Fruit fly (Drosophila melanogaster) whole organism, embryonic: ENCODE measurements around the gene CG1910.

Experiments
- CG12104 ChIP-seq: fragments of 200-800 bp; sonication (Bioruptor generic); optimal IDR thresholded peaks from 3 replicates; lab custom pipeline; 2016; ENCODE audit warnings: missing biosample characterization, missing genetic modification characterization
- CG12155 ChIP-seq: fragments of 200-800 bp; sonication (Bioruptor generic); optimal IDR thresholded peaks from 3 replicates; lab custom pipeline; 2016; ENCODE audit warnings: missing biosample characterization, missing genetic modification characterization
- CG13287 ChIP-seq: fragments of 200-800 bp; sonication (Bioruptor generic); IDR thresholded peaks from 2 replicates; pipeline ENCODE4 v1.3.6; 2022; ENCODE audit warnings: missing biosample characterization, missing genetic modification characterization; ENCODE audit not compliant: partially characterized antibody
- CG13296 ChIP-seq: fragments of 200-800 bp; sonication (Bioruptor generic); optimal IDR thresholded peaks from 3 replicates; lab custom pipeline; 2018; ENCODE audit warnings: missing biosample characterization, mild to moderate bottlenecking, missing genetic modification characterization
- CG14860 ChIP-seq: fragments of 200-800 bp; sonication (Bioruptor generic); IDR thresholded peaks from 3 replicates; pipeline ENCODE4 v1.3.6; 2022; ENCODE audit warnings: missing biosample characterization, missing genetic modification characterization; ENCODE audit not compliant: partially characterized antibody
- CG15514 ChIP-seq: fragments of 200-800 bp; sonication (Bioruptor generic); optimal IDR thresholded peaks from 3 replicates; lab custom pipeline; 2017; ENCODE audit warnings: missing biosample characterization, missing genetic modification characterization, mild to moderate bottlenecking, moderate library complexity, missing genetic modification reagents
- CG15696 ChIP-seq: fragments of 200-800 bp; sonication (Bioruptor generic); optimal IDR thresholded peaks from 2 replicates; lab custom pipeline; 2019; ENCODE audit warnings: missing biosample characterization, mild to moderate bottlenecking, missing genetic modification characterization, moderate library complexity
- CG1602 ChIP-seq: fragments of 200-800 bp; sonication (Bioruptor generic); optimal IDR thresholded peaks from 3 replicates; lab custom pipeline; 2016; ENCODE audit warnings: missing biosample characterization, missing genetic modification characterization
- CG1603 ChIP-seq: fragments of 200-800 bp; sonication (Bioruptor generic); optimal IDR thresholded peaks from 2 replicates; lab custom pipeline; 2019; ENCODE audit warnings: missing biosample characterization, mild to moderate bottlenecking, missing genetic modification characterization, moderate library complexity
- CG17568 ChIP-seq: fragments of 200-800 bp; sonication (Bioruptor generic); optimal IDR thresholded peaks from 2 replicates; lab custom pipeline; 2018; ENCODE audit warnings: missing biosample characterization, mild to moderate bottlenecking, missing genetic modification characterization, moderate library complexity
- CG17612 ChIP-seq: fragments of 200-800 bp; sonication (Bioruptor generic); IDR thresholded peaks from 2 replicates; pipeline ENCODE4 v1.3.6; 2022; ENCODE audit warnings: missing biosample characterization, missing genetic modification characterization
- CG17912 ChIP-seq: fragments of 200-800 bp; sonication (Bioruptor generic); optimal IDR thresholded peaks from 2 replicates; lab custom pipeline; 2018; ENCODE audit warnings: missing biosample characterization, mild to moderate bottlenecking, missing genetic modification characterization
- CG18011 ChIP-seq: fragments of 200-800 bp; sonication (Bioruptor generic); optimal IDR thresholded peaks from 2 replicates; lab custom pipeline; 2017; ENCODE audit warnings: missing biosample characterization, missing genetic modification characterization, mild to moderate bottlenecking, moderate library complexity, missing genotype
- CG2116 ChIP-seq: fragments of 200-800 bp; sonication (Bioruptor generic); optimal IDR thresholded peaks from 3 replicates; lab custom pipeline; 2018; ENCODE audit warnings: missing biosample characterization, mild to moderate bottlenecking, missing genetic modification characterization
- CG34224 ChIP-seq: fragments of 200-800 bp; sonication (Bioruptor generic); IDR thresholded peaks from 3 replicates; pipeline ENCODE4 v1.3.6; 2022; ENCODE audit warnings: missing biosample characterization, missing genetic modification characterization; ENCODE audit not compliant: partially characterized antibody
- CG4424 ChIP-seq: fragments of 200-800 bp; sonication (Bioruptor generic); optimal IDR thresholded peaks from 3 replicates; lab custom pipeline; 2016; ENCODE audit warnings: missing biosample characterization, missing genetic modification characterization
- CG4820 ChIP-seq: fragments of 200-800 bp; sonication (Bioruptor generic); optimal IDR thresholded peaks from 3 replicates; lab custom pipeline; 2016; ENCODE audit warnings: missing biosample characterization, missing genetic modification characterization
- CG6765 ChIP-seq: fragments of 200-800 bp; sonication (Bioruptor generic); optimal IDR thresholded peaks from 3 replicates; lab custom pipeline; 2017; ENCODE audit warnings: missing biosample characterization, mild to moderate bottlenecking, missing genetic modification characterization
- CG8924 ChIP-seq: fragments of 200-800 bp; optimal IDR thresholded peaks from 3 replicates; lab custom pipeline; 2019; ENCODE audit warnings: missing biosample characterization, mild to moderate bottlenecking, missing genetic modification characterization, moderate library complexity
- CHES-1-like ChIP-seq: fragments of 200-800 bp; sonication (Bioruptor generic); optimal IDR thresholded peaks from 2 replicates; lab custom pipeline; 2016; ENCODE audit warnings: missing biosample characterization, missing genetic modification characterization
- D19B ChIP-seq: fragments of 200-800 bp; sonication (Bioruptor generic); optimal IDR thresholded peaks from 2 replicates; lab custom pipeline; 2017; ENCODE audit warnings: missing biosample characterization, mild to moderate bottlenecking, missing genetic modification characterization
- ERR ChIP-seq: fragments of 200-800 bp; sonication (Bioruptor generic); optimal IDR thresholded peaks from 2 replicates; lab custom pipeline; 2016; ENCODE audit warnings: missing biosample characterization, missing genetic modification characterization
- Fer1 ChIP-seq: fragments of 200-800 bp; sonication (Bioruptor generic); optimal IDR thresholded peaks from 2 replicates; lab custom pipeline; 2017; ENCODE audit warnings: missing biosample characterization, mild to moderate bottlenecking, missing genetic modification characterization
- HmgZ ChIP-seq: fragments of 200-800 bp; sonication (Bioruptor generic); optimal IDR thresholded peaks from 2 replicates; lab custom pipeline; 2018; ENCODE audit warnings: missing biosample characterization, mild to moderate bottlenecking, missing genetic modification characterization
- Neu2 ChIP-seq: fragments of 200-800 bp; sonication (Bioruptor generic); optimal IDR thresholded peaks from 3 replicates; lab custom pipeline; 2016; ENCODE audit warnings: missing biosample characterization, missing genetic modification characterization, borderline replicate concordance
- PHDP ChIP-seq: fragments of 200-800 bp; sonication (Bioruptor generic); optimal IDR thresholded peaks from 3 replicates; lab custom pipeline; 2018; ENCODE audit warnings: missing biosample characterization, mild to moderate bottlenecking, missing genetic modification characterization, moderate library complexity
- Taf1 ChIP-seq: fragments of 200-800 bp; sonication (Bioruptor generic); IDR thresholded peaks from 2 replicates; pipeline ENCODE4 v1.3.6; 2022; ENCODE audit warnings: missing biosample characterization, missing genetic modification characterization
- Vsx1 ChIP-seq: fragments of 200-800 bp; sonication (Bioruptor generic); optimal IDR thresholded peaks from 2 replicates; lab custom pipeline; 2017; ENCODE audit warnings: missing biosample characterization, mild to moderate bottlenecking, missing genetic modification characterization, missing genetic modification reagents
- YL-1 ChIP-seq: fragments of 200-800 bp; sonication (Bioruptor generic); optimal IDR thresholded peaks from 3 replicates; lab custom pipeline; 2017; ENCODE audit warnings: missing biosample characterization, mild to moderate bottlenecking, missing genetic modification characterization
- ap ChIP-seq: fragments of 200-800 bp; sonication (Bioruptor generic); IDR thresholded peaks from 2 replicates; pipeline ENCODE4 v1.3.6; 2022; ENCODE audit warnings: missing biosample characterization, missing genetic modification characterization
- ash1 ChIP-seq: fragments of 200-800 bp; sonication (Bioruptor generic); optimal IDR thresholded peaks from 2 replicates; lab custom pipeline; 2018; ENCODE audit warnings: missing biosample characterization, mild to moderate bottlenecking, missing genetic modification characterization
- btn ChIP-seq: fragments of 200-800 bp; sonication (Bioruptor generic); optimal IDR thresholded peaks from 2 replicates; lab custom pipeline; 2016; ENCODE audit warnings: missing biosample characterization, missing genetic modification characterization
- cg ChIP-seq: fragments of 200-800 bp; sonication (Bioruptor generic); optimal IDR thresholded peaks from 3 replicates; lab custom pipeline; 2019; ENCODE audit warnings: missing biosample characterization, mild to moderate bottlenecking, missing genetic modification characterization, moderate library complexity
- chn ChIP-seq: fragments of 200-800 bp; sonication (Bioruptor generic); optimal IDR thresholded peaks from 2 replicates; lab custom pipeline; 2016; ENCODE audit warnings: missing biosample characterization, missing genetic modification characterization
- da ChIP-seq: fragments of 200-800 bp; sonication (Bioruptor generic); optimal IDR thresholded peaks from 2 replicates; lab custom pipeline; 2016; ENCODE audit warnings: missing biosample characterization, missing genetic modification characterization
- dmrt99B ChIP-seq: fragments of 200-800 bp; sonication (Bioruptor generic); optimal IDR thresholded peaks from 2 replicates; lab custom pipeline; 2018; ENCODE audit warnings: missing biosample characterization, mild to moderate bottlenecking, missing genetic modification characterization, moderate library complexity
- her ChIP-seq: fragments of 200-800 bp; sonication (Bioruptor generic); optimal IDR thresholded peaks from 2 replicates; lab custom pipeline; 2016; ENCODE audit warnings: missing biosample characterization, missing genetic modification characterization
- lilli ChIP-seq: fragments of 200-800 bp; sonication (Bioruptor generic); optimal IDR thresholded peaks from 3 replicates; lab custom pipeline; 2016; ENCODE audit warnings: missing biosample characterization, missing genetic modification characterization
- maf-S ChIP-seq: fragments of 200-800 bp; sonication (Bioruptor generic); optimal IDR thresholded peaks from 2 replicates; lab custom pipeline; 2016; ENCODE audit warnings: missing biosample characterization, missing genetic modification characterization
- pnt ChIP-seq: fragments of 200-800 bp; sonication (Bioruptor generic); optimal IDR thresholded peaks from 3 replicates; lab custom pipeline; 2016; ENCODE audit warnings: missing biosample characterization, missing genetic modification characterization
- psq ChIP-seq: fragments of 200-800 bp; sonication (Bioruptor generic); optimal IDR thresholded peaks from 2 replicates; lab custom pipeline; 2017; ENCODE audit warnings: missing biosample characterization, missing genetic modification characterization
- scrt ChIP-seq: fragments of 200-800 bp; sonication (Bioruptor generic); optimal IDR thresholded peaks from 2 replicates; lab custom pipeline; 2018; ENCODE audit warnings: missing biosample characterization, mild to moderate bottlenecking, missing genetic modification characterization, moderate library complexity
- sd ChIP-seq: fragments of 200-800 bp; sonication (Bioruptor generic); optimal IDR thresholded peaks from 3 replicates; lab custom pipeline; 2018; ENCODE audit warnings: missing biosample characterization, mild to moderate bottlenecking, missing genetic modification characterization, moderate library complexity
- sens ChIP-seq: fragments of 200-800 bp; sonication (Bioruptor generic); peaks from one replicate; lab custom pipeline; 2016; ENCODE audit warnings: missing biosample characterization, missing genetic modification characterization
- sob ChIP-seq: fragments of 200-800 bp; sonication (Bioruptor generic); IDR thresholded peaks from 2 replicates; pipeline ENCODE4 v1.3.6; 2022; ENCODE audit warnings: missing biosample characterization, missing genetic modification characterization
- sug ChIP-seq: fragments of 200-800 bp; optimal IDR thresholded peaks from 2 replicates; lab custom pipeline; 2019; ENCODE audit warnings: missing biosample characterization, mild to moderate bottlenecking, missing genetic modification characterization, moderate library complexity
- tll ChIP-seq, 2 experiments: fragments of 200-800 bp in 1 of 2; fragments of >200 bp in 1 of 2; sonication (Bioruptor generic) in 1 of 2; optimal IDR thresholded peaks; 2 replicates each; lab custom pipeline; 2017 to 2019; ENCODE audit warnings: missing biosample characterization in 2 of 2, missing genetic modification characterization in 2 of 2, mild to moderate bottlenecking in 1 of 2, moderate library complexity in 1 of 2
- vvl ChIP-seq: fragments of 200-800 bp; sonication (Bioruptor generic); IDR thresholded peaks from 2 replicates; pipeline ENCODE4 v1.3.6; 2022; ENCODE audit warnings: missing biosample characterization, missing genetic modification characterization

The CG1910 gene

dm6 chr3R:31748093-31748996 lies 902 bp downstream of the CG1910 start (continued):
- no peak for TF ChIP-seq Neu2 (GFP tag; lab: Kevin White, UChicago)
- TF ChIP-seq chn: peak; percentile 7
- TF ChIP-seq CHES-1-like: peak; percentile 33
- no peak for TF ChIP-seq CG13296 (GFP tag; lab: Kevin White, UChicago)
- peak; percentile 54 for TF ChIP-seq sug
- peak; percentile 7 for TF ChIP-seq her (GFP tag; lab: Kevin White, UChicago)
- peak; percentile 30 for TF ChIP-seq CG1603 (tag; lab: Kevin White, UChicago)
- TF ChIP-seq pnt: no peak
- peak in 1 of 2 experiments; percentile 77 for TF ChIP-seq tll (GFP tag; optimal IDR thresholded peaks at IDR 0.05; lab: Kevin White, UChicago)
- no peak for TF ChIP-seq dmrt99B
- no peak for TF ChIP-seq vvl
- peak; percentile 100 for TF ChIP-seq psq
- no peak for TF ChIP-seq CG34224
- no peak for TF ChIP-seq maf-S (GFP tag; lab: Kevin White, UChicago)
- no peak for TF ChIP-seq CG13287 (GFP tag; lab: Robert Waterston, UW)
- peak; percentile 80 for TF ChIP-seq sens
- TF ChIP-seq scrt (GFP tag; lab: Kevin White, UChicago): peak; percentile 14
- peak; percentile 48 for TF ChIP-seq CG8924 (tag; lab: Kevin White, UChicago)
- TF ChIP-seq YL-1 (GFP tag; lab: Kevin White, UChicago): peak; percentile 51
- peak; percentile 13 for TF ChIP-seq CG6765 (GFP tag; lab: Kevin White, UChicago)
- no peak for TF ChIP-seq ERR (GFP tag; lab: Kevin White, UChicago)
- TF ChIP-seq PHDP (tag; lab: Kevin White, UChicago): no peak
- TF ChIP-seq Fer1: peak; percentile 60
- TF ChIP-seq sd (tag; lab: Kevin White, UChicago): peak; percentile 92
- TF ChIP-seq CG17612 (GFP tag; lab: Robert Waterston, UW): no peak
- peak; percentile 51 for TF ChIP-seq HmgZ (tag; lab: Kevin White, UChicago)
- no peak for TF ChIP-seq da (GFP tag; lab: Kevin White, UChicago)
- no peak for TF ChIP-seq sob (GFP tag; lab: Robert Waterston, UW)
- peak; percentile 100 for TF ChIP-seq CG12155
- TF ChIP-seq ap (GFP tag; lab: Robert Waterston, UW): no peak
- TF ChIP-seq CG2116 (GFP tag; lab: Kevin White, UChicago): peak; percentile 8
- no peak for TF ChIP-seq CG12104 (GFP tag; lab: Kevin White, UChicago)
- no peak for TF ChIP-seq CG18011 (GFP tag; lab: Kevin White, UChicago)
- TF ChIP-seq CG15696 (tag; lab: Kevin White, UChicago): no peak
- TF ChIP-seq cg (GFP tag; lab: Kevin White, UChicago): peak; percentile 96
- TF ChIP-seq CG17568 (GFP tag; lab: Kevin White, UChicago): peak; percentile 20
- TF ChIP-seq Taf1: no peak
- no peak for TF ChIP-seq lilli (GFP tag; lab: Kevin White, UChicago)
- no peak for TF ChIP-seq D19B (GFP tag; lab: Kevin White, UChicago)
- TF ChIP-seq CG4820: no peak
- TF ChIP-seq Vsx1 (GFP tag; lab: Kevin White, UChicago): peak; percentile 9
- TF ChIP-seq CG1602 (GFP tag; lab: Kevin White, UChicago): no peak
- no peak for TF ChIP-seq CG14860 (GFP tag; lab: Robert Waterston, UW)
- no peak for TF ChIP-seq ash1 (GFP tag; lab: Kevin White, UChicago)
- TF ChIP-seq CG4424 (GFP tag; lab: Kevin White, UChicago): no peak
- TF ChIP-seq CG17912 (GFP tag; lab: Kevin White, UChicago): peak; percentile 38
- peak; percentile 38 for TF ChIP-seq CG15514 (GFP tag; lab: Kevin White, UChicago)
- TF ChIP-seq btn: no peak
